Worm (Caenorhabditis elegans): Measurements from ENCODE around the gene C05C8.1.

C05C8.1 gene

ce11 chrV:7275491-7275890 lies 35.9 kb downstream of the C05C8.1 start, which contains the start of gene C13A2.5:
C13A2.5 (plus strand) TSS chrV:7275791.
- no peak for TF ChIP-seq nhr-77 (tag; optimal IDR thresholded peaks at IDR 0.05)
- TF ChIP-seq zfp-3 (GFP tag; conservative IDR thresholded peaks at IDR 0.05), result no peak
- no peak for TF ChIP-seq zfp-2 (tag; optimal IDR thresholded peaks at IDR 0.05)
- TF ChIP-seq madf-9 (GFP tag; conservative IDR thresholded peaks at IDR 0.05), result no peak
- TF ChIP-seq dmd-8 (GFP tag; IDR thresholded peaks at IDR 0.05), result no peak
- TF ChIP-seq nhr-28 (tag; optimal IDR thresholded peaks at IDR 0.05), result no peak
- TF ChIP-seq gei-8 (GFP tag; optimal IDR thresholded peaks at IDR 0.05), result no peak
- TF ChIP-seq php-3 (GFP tag; IDR thresholded peaks at IDR 0.05), result no peak
- TF ChIP-seq daf-16 (GFP tag; optimal IDR thresholded peaks at IDR 0.05), result no peak
- no peak for TF ChIP-seq daf-16 (tag; optimal IDR thresholded peaks at IDR 0.05)
- TF ChIP-seq ceh-62 (tag; optimal IDR thresholded peaks at IDR 0.05), result no peak
- no peak for TF ChIP-seq daf-19 (GFP tag; conservative IDR thresholded peaks at IDR 0.05)
- TF ChIP-seq unc-62 (GFP tag; optimal IDR thresholded peaks at IDR 0.05 in 1 of 2), result no peak
- TF ChIP-seq unc-62 (tag; optimal IDR thresholded peaks at IDR 0.05), result no peak
- TF ChIP-seq spr-1 (tag; optimal IDR thresholded peaks at IDR 0.05), result no peak
- TF ChIP-seq sdz-12 (GFP tag; optimal IDR thresholded peaks at IDR 0.05), result no peak

- no peak for TF ChIP-seq zag-1 (tag; optimal IDR thresholded peaks at IDR 0.05)
- no peak for TF ChIP-seq ztf-11 (tag; optimal IDR thresholded peaks at IDR 0.05)
Observed at ce11 chrV:7279090-7279489, 39.5 kb downstream of the C05C8.1 start, which contains the start of gene C13A2.4. C13A2.4 (plus strand) TSS chrV:7279390.

- TF ChIP-seq zip-11 (GFP tag; IDR thresholded peaks at IDR 0.05) (no peak), nhr-76 (tag; optimal IDR thresholded peaks at IDR 0.05) (no peak), unc-62 (GFP tag; optimal IDR thresholded peaks at IDR 0.05 in 1 of 2) (peak in 1 of 2 experiments; percentile 28), unc-62 (tag; optimal IDR thresholded peaks at IDR 0.05) (no peak)
Observed at ce11 chrV:7282037-7282436, 42.5 kb downstream of the C05C8.1 start, which contains the start of gene C13A2.3. C13A2.3 (plus strand) TSS chrV:7282337.

DNA sequence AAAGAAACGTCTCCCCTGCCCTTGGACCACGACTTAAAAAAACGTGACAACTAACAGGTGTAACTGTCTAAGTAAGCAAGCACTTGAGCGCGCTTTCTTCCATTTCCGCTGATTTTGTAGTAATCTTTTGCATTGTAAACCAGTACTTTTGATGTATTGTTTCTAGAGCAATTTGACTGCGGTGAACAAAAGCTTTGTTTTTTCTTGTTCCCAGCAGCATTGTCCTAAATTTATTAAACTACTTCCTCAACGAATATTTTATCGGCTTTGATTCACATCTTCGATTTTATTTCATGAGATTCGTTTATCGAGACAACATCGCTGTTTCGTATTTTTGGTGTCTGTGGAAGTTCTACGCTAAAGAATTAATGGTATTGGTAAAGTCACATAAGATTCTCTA lies 49.1 kb downstream of the C05C8.1 start, which contains the start of gene C13A2.1:
TSS of gene C13A2.1 (plus strand) at position 301 of the 400 bp plus-strand sequence.
- TF ChIP-seq Y105C5A.15 (GFP tag; IDR thresholded peaks at IDR 0.05) (no peak), mxl-3 (GFP tag; optimal IDR thresholded peaks at IDR 0.05) (no peak)
